Worm (Caenorhabditis elegans) whole organism, midembryonic: ENCODE measurements around the gene F47B10.8.

ENCODE experiments used
- T22C8.4 ChIP-seq: fragments of 200-800 bp; sonication (Bioruptor generic); IDR thresholded peaks from 2 replicates; pipeline ENCODE4 v1.3.6; 2022; ENCODE audit warnings: missing genetic modification characterization, missing compliant biosample characterization
- cog-1 ChIP-seq: sonication (generic microtip); optimal IDR thresholded peaks from 2 replicates; lab custom pipeline; 2016; ENCODE audit warnings: missing genetic modification characterization, missing compliant biosample characterization
- flt-1 ChIP-seq: fragments of 200-800 bp; sonication (Bioruptor generic); IDR thresholded peaks from 2 replicates; pipeline ENCODE4 v1.3.6; 2022; ENCODE audit warnings: missing genetic modification characterization, missing compliant biosample characterization
- med-1 ChIP-seq: sonication (generic microtip); optimal IDR thresholded peaks from 2 replicates; lab custom pipeline; 2017; ENCODE audit warnings: missing genetic modification characterization, mild to moderate bottlenecking, missing compliant biosample characterization, antibody characterized with exemption, missing genetic modification reagents; ENCODE audit not compliant: insufficient read depth
- ref-1 ChIP-seq: fragments of 200-800 bp; sonication (Bioruptor generic); conservative IDR thresholded peaks from 2 replicates; pipeline ENCODE4 v1.3.6; 2022; ENCODE audit warnings: missing genetic modification reagents, missing genetic modification characterization, missing compliant biosample characterization
- tab-1 ChIP-seq: fragments of 200-800 bp; sonication (Bioruptor generic); IDR thresholded peaks from 2 replicates; pipeline ENCODE4 v1.3.6; 2022; ENCODE audit warnings: missing genetic modification characterization, missing compliant biosample characterization
- ztf-23 ChIP-seq: fragments of 200-800 bp; sonication (Bioruptor generic); IDR thresholded peaks from 2 replicates; pipeline ENCODE4 v1.3.6; 2022; ENCODE audit warnings: missing genetic modification reagents, missing genetic modification characterization, missing compliant biosample characterization
- ztf-29 ChIP-seq: fragments of 200-800 bp; sonication (Bioruptor generic); IDR thresholded peaks from 2 replicates; pipeline ENCODE4 v1.3.6; 2022; ENCODE audit warnings: missing genetic modification reagents, missing genetic modification characterization, missing compliant biosample characterization

- TF ChIP-seq ref-1 (GFP tag; lab: Robert Waterston, UW): no peak
- TF ChIP-seq flt-1 (GFP tag; lab: Robert Waterston, UW): no peak
- no peak for TF ChIP-seq tab-1
- TF ChIP-seq ztf-29: no peak
- TF ChIP-seq cog-1: no peak
- TF ChIP-seq T22C8.4 (GFP tag; lab: Robert Waterston, UW): no peak
- TF ChIP-seq ztf-23: no peak
- no peak for TF ChIP-seq med-1 (GFP tag; lab: Kevin White, UChicago)
These were observed 3.4 kb upstream of the F47B10.8 start, which contains the start of gene F47B10.9 for ce11 chrX:10913981-10914380.
